Fruit fly (Drosophila melanogaster): Measurements from ENCODE around the gene Snap24.

Gene Snap24

dm6 chr3R:9739793-9740192 lies 23.2 kb downstream of the Snap24 start, which contains the start of gene side-VII (continued):
- TF ChIP-seq chinmo (GFP tag; IDR thresholded peaks at IDR 0.05; ENCODE audit: partially characterized antibody) (0 out of 4 replicates have a peak, but pooled peaks have one; percentile 45), Abd-B (GFP tag; optimal IDR thresholded peaks at IDR 0.05) (no peak)

- TF ChIP-seq Med (GFP tag) (peak; percentile 58), sens (GFP tag) (peak; percentile 26), YL-1 (GFP tag; optimal IDR thresholded peaks at IDR 0.05) (no peak)
Measured at dm6 chr3R:9735151-9735550, 27.8 kb downstream of the Snap24 start.

- TF ChIP-seq Lhr (GFP tag; optimal IDR thresholded peaks at IDR 0.05) (no peak), CG12391 (tag; optimal IDR thresholded peaks at IDR 0.05) (no peak), CG10654 (GFP tag; optimal IDR thresholded peaks at IDR 0.05) (no peak), CG11560 (tag; IDR thresholded peaks at IDR 0.05) (no peak), nmo (GFP tag; optimal IDR thresholded peaks at IDR 0.05) (no peak), amos (GFP tag; IDR thresholded peaks at IDR 0.05; ENCODE audit: partially characterized antibody) (no peak), twi (tag; optimal IDR thresholded peaks at IDR 0.05) (peak; percentile 20), CG2199 (GFP tag; IDR thresholded peaks at IDR 0.05) (0 out of 3 replicates have a peak, but pooled peaks have one; percentile 45), jing (GFP tag; optimal IDR thresholded peaks at IDR 0.05) (no peak), CG7372 (GFP tag; IDR thresholded peaks at IDR 0.05) (no peak), CG13624 (GFP tag; optimal IDR thresholded peaks at IDR 0.05) (no peak), Med (GFP tag) (peak; percentile 50)
Measured at dm6 chr3R:9733150-9733549, 29.8 kb downstream of the Snap24 start, which contains the start of gene alphaTub85E. Gene alphaTub85E (minus strand): TSS chr3R:9733250.

- TF ChIP-seq CG3407 (GFP tag; optimal IDR thresholded peaks at IDR 0.05) (no peak), CG6791 (GFP tag; IDR thresholded peaks at IDR 0.05; ENCODE audit: partially characterized antibody) (no peak), gro (GFP tag; optimal IDR thresholded peaks at IDR 0.05) (no peak), CG6175 (GFP tag; IDR thresholded peaks at IDR 0.05) (no peak), ap (GFP tag; IDR thresholded peaks at IDR 0.05) (no peak), CG9817 (tag; optimal IDR thresholded peaks at IDR 0.05) (no peak), nerfin-1 (tag; optimal IDR thresholded peaks at IDR 0.05) (no peak), Dad (GFP tag; optimal IDR thresholded peaks at IDR 0.05) (no peak), Sin3A (optimal IDR thresholded peaks at IDR 0.05) (no peak), HLH4C (GFP tag; IDR thresholded peaks at IDR 0.05; ENCODE audit: partially characterized antibody) (no peak), CG12071 (GFP tag; optimal IDR thresholded peaks at IDR 0.05) (no peak), jumu (GFP tag; optimal IDR thresholded peaks at IDR 0.05) (no peak), sens-2 (GFP tag; IDR thresholded peaks at IDR 0.05) (no peak), trem (tag; optimal IDR thresholded peaks at IDR 0.05) (no peak), dpn (GFP tag; optimal IDR thresholded peaks at IDR 0.05) (no peak), CG4424 (GFP tag; optimal IDR thresholded peaks at IDR 0.05) (no peak), CG6765 (GFP tag; optimal IDR thresholded peaks at IDR 0.05) (no peak), PHDP (tag; optimal IDR thresholded peaks at IDR 0.05) (peak; percentile 19), wdn (GFP tag; IDR thresholded peaks at IDR 0.05) (no peak), CG30020 (tag; optimal IDR thresholded peaks at IDR 0.05) (peak; percentile 62), CG4360 (GFP tag; IDR thresholded peaks at IDR 0.05) (no peak), mirr (GFP tag; optimal IDR thresholded peaks at IDR 0.05) (no peak), CG33213 (GFP tag; optimal IDR thresholded peaks at IDR 0.05) (no peak), CG1647 (GFP tag; optimal IDR thresholded peaks at IDR 0.05) (no peak), CG16863 (GFP tag; optimal IDR thresholded peaks at IDR 0.05) (no peak), CG6854 (GFP tag; optimal IDR thresholded peaks at IDR 0.05) (no peak), HLHmδ (GFP tag; optimal IDR thresholded peaks at IDR 0.05) (no peak), dan (GFP tag; IDR thresholded peaks at IDR 0.05) (no peak), Bdp1 (GFP tag; optimal IDR thresholded peaks at IDR 0.05) (no peak), CG34422 (GFP tag; IDR thresholded peaks at IDR 0.05) (no peak), CG10274 (GFP tag; optimal IDR thresholded peaks at IDR 0.05) (no peak), CG5245 (GFP tag; optimal IDR thresholded peaks at IDR 0.05) (no peak)
Measured at dm6 chr3R:9730784-9731183, 32.2 kb downstream of the Snap24 start, which contains the start of gene FoxP. Gene FoxP (minus strand): TSS chr3R:9730872.

All from whole organism, embryonic.